Worm (Caenorhabditis elegans) whole organism, L2 larva: ENCODE data around the gene srf-3.

Source experiments
- R02D3.7 ChIP-seq: fragments of 150-350 bp; optimal IDR thresholded peaks from 2 replicates; lab custom pipeline; 2014; ENCODE audit warnings: missing biosample characterization, missing genetic modification characterization
- elt-3 ChIP-seq: sonication (generic microtip); optimal IDR thresholded peaks from 2 replicates; lab custom pipeline; 2017; ENCODE audit warnings: missing biosample characterization, missing genetic modification characterization
- fos-1 ChIP-seq: fragments of 150-350 bp; optimal IDR thresholded peaks from 2 replicates; lab custom pipeline; 2014; ENCODE audit warnings: missing biosample characterization, missing genetic modification characterization
- nhr-12 ChIP-seq: fragments of 150-350 bp; optimal IDR thresholded peaks from 2 replicates; lab custom pipeline; 2014; ENCODE audit warnings: missing biosample characterization, missing genetic modification characterization
- unc-62 ChIP-seq: fragments of 150-350 bp; optimal IDR thresholded peaks from 2 replicates; lab custom pipeline; 2014; ENCODE audit warnings: missing biosample characterization, missing genetic modification reagents, missing genetic modification characterization

- TF ChIP-seq elt-3 (no peak), R02D3.7 (no peak), unc-62 (no peak), nhr-12 (tag; lab: Kevin White, UChicago) (no peak), fos-1 (tag; lab: Kevin White, UChicago) (peak; percentile 66)
Observed at ce11 chrIV:12902430-12903110, 53.3 kb downstream of the srf-3 start, which contains the start of gene K08D8.2.
